Worm (Caenorhabditis elegans) whole organism, late embryonic: ENCODE data around the gene T05H4.15.

ENCODE experiments used
- C38D4.7 ChIP-seq: fragments of 200-800 bp; sonication (Bioruptor generic); optimal IDR thresholded peaks from 2 replicates; lab custom pipeline; 2018; ENCODE audit warnings: mild to moderate bottlenecking, missing genetic modification characterization, moderate library complexity, missing compliant biosample characterization
- F13H6.1 ChIP-seq: sonication (generic microtip); optimal IDR thresholded peaks from 2 replicates; lab custom pipeline; 2016; ENCODE audit warnings: missing genetic modification characterization, missing compliant biosample characterization
- Y22D7AL.16 ChIP-seq: sonication (generic microtip); optimal IDR thresholded peaks from 2 replicates; lab custom pipeline; 2016; ENCODE audit warnings: missing genetic modification characterization, missing compliant biosample characterization
- ahr-1 ChIP-seq: sonication (generic microtip); optimal IDR thresholded peaks from 2 replicates; lab custom pipeline; 2016; ENCODE audit warnings: missing genetic modification characterization, missing compliant biosample characterization
- ama-1 ChIP-seq: fragments of 150-350 bp; optimal IDR thresholded peaks from 2 replicates; lab custom pipeline; 2014
- ceh-14 ChIP-seq: sonication (generic microtip); optimal IDR thresholded peaks from 2 replicates; lab custom pipeline; 2016; ENCODE audit warnings: missing genotype, missing genetic modification characterization, missing compliant biosample characterization
- ceh-19 ChIP-seq: fragments of 200-800 bp; sonication (Bioruptor generic); optimal IDR thresholded peaks from 2 replicates; lab custom pipeline; 2018; ENCODE audit warnings: mild to moderate bottlenecking, missing genetic modification characterization, missing compliant biosample characterization
- ceh-31 ChIP-seq: sonication (generic microtip); optimal IDR thresholded peaks from 2 replicates; lab custom pipeline; 2016; ENCODE audit warnings: missing genetic modification characterization, missing compliant biosample characterization
- ceh-45 ChIP-seq: fragments of 200-800 bp; sonication (Bioruptor generic); IDR thresholded peaks from 2 replicates; pipeline ENCODE4 v1.3.6; 2022; ENCODE audit warnings: missing genetic modification reagents, missing genetic modification characterization, missing compliant biosample characterization
- ceh-48 ChIP-seq: sonication (generic microtip); optimal IDR thresholded peaks from 2 replicates; lab custom pipeline; 2016; ENCODE audit warnings: missing genetic modification characterization, inconsistent platforms, missing compliant biosample characterization
- ceh-6 ChIP-seq: fragments of 200-800 bp; sonication (Bioruptor generic); optimal IDR thresholded peaks from 2 replicates; lab custom pipeline; 2018; ENCODE audit warnings: mild to moderate bottlenecking, missing genetic modification characterization, missing compliant biosample characterization
- che-1 ChIP-seq: sonication (generic microtip); optimal IDR thresholded peaks from 2 replicates; lab custom pipeline; 2016; ENCODE audit warnings: mild to moderate bottlenecking, missing genetic modification characterization, missing compliant biosample characterization
- dmd-4 ChIP-seq: sonication (generic microtip); optimal IDR thresholded peaks from 2 replicates; lab custom pipeline; 2016; ENCODE audit warnings: borderline replicate concordance, missing genetic modification characterization, missing compliant biosample characterization
- dve-1 ChIP-seq: sonication (generic microtip); optimal IDR thresholded peaks from 2 replicates; lab custom pipeline; 2017; ENCODE audit warnings: antibody characterized with exemption, mild to moderate bottlenecking, missing genetic modification characterization, missing compliant biosample characterization
- elt-2 ChIP-seq: sonication (generic microtip); optimal IDR thresholded peaks from 2 replicates; lab custom pipeline; 2016; ENCODE audit warnings: missing genetic modification reagents, missing genetic modification characterization, missing compliant biosample characterization
- fax-1 ChIP-seq: sonication (generic microtip); optimal IDR thresholded peaks from 2 replicates; lab custom pipeline; 2016; ENCODE audit warnings: missing genotype, missing genetic modification characterization, missing compliant biosample characterization
- fkh-10 ChIP-seq: fragments of 150-350 bp; optimal IDR thresholded peaks from 2 replicates; lab custom pipeline; 2014; ENCODE audit warnings: missing biosample characterization, missing genetic modification reagents, missing genetic modification characterization
- fkh-6 ChIP-seq: sonication (generic microtip); optimal IDR thresholded peaks from 2 replicates; lab custom pipeline; 2016; ENCODE audit warnings: missing genetic modification characterization, missing compliant biosample characterization
- gmeb-2 ChIP-seq: sonication (generic microtip); optimal IDR thresholded peaks from 2 replicates; lab custom pipeline; 2016; ENCODE audit warnings: missing genetic modification characterization, inconsistent platforms, missing compliant biosample characterization
- hlh-13 ChIP-seq: fragments of 200-800 bp; sonication (Bioruptor generic); optimal IDR thresholded peaks from 2 replicates; lab custom pipeline; 2018; ENCODE audit warnings: mild to moderate bottlenecking, missing genetic modification characterization, missing compliant biosample characterization
- hlh-30 ChIP-seq: sonication (generic microtip); optimal IDR thresholded peaks from 2 replicates; lab custom pipeline; 2017; ENCODE audit warnings: antibody characterized with exemption, missing genetic modification characterization, missing compliant biosample characterization; ENCODE audit not compliant: insufficient read depth
- hlh-8 ChIP-seq: sonication (generic microtip); optimal IDR thresholded peaks from 2 replicates; lab custom pipeline; 2016; ENCODE audit warnings: missing genotype, missing genetic modification characterization, missing compliant biosample characterization
- madf-2 ChIP-seq: sonication (generic microtip); optimal IDR thresholded peaks from 2 replicates; lab custom pipeline; 2017; ENCODE audit warnings: missing genetic modification characterization, missing compliant biosample characterization
- mec-3 ChIP-seq: sonication (generic microtip); optimal IDR thresholded peaks from 2 replicates; lab custom pipeline; 2016; ENCODE audit warnings: borderline replicate concordance, missing genetic modification characterization, missing compliant biosample characterization
- nfya-1 ChIP-seq: sonication (generic microtip); optimal IDR thresholded peaks from 2 replicates; lab custom pipeline; 2017; ENCODE audit warnings: missing genetic modification characterization, mild to moderate bottlenecking, missing compliant biosample characterization, antibody characterized with exemption, moderate library complexity
- npax-4 ChIP-seq: sonication (generic microtip); optimal IDR thresholded peaks from 2 replicates; lab custom pipeline; 2016; ENCODE audit warnings: missing genetic modification characterization, missing compliant biosample characterization
- odd-2 ChIP-seq: sonication (generic microtip); optimal IDR thresholded peaks from 2 replicates; lab custom pipeline; 2017; ENCODE audit warnings: antibody characterized with exemption, mild to moderate bottlenecking, missing genetic modification characterization, missing compliant biosample characterization
- pag-3 ChIP-seq: sonication (generic microtip); optimal IDR thresholded peaks from 2 replicates; lab custom pipeline; 2016; ENCODE audit warnings: missing compliant biosample characterization, missing genetic modification characterization, borderline replicate concordance
- pat-9 ChIP-seq: fragments of 200-800 bp; sonication (Bioruptor generic); optimal IDR thresholded peaks from 2 replicates; lab custom pipeline; 2018; ENCODE audit warnings: mild to moderate bottlenecking, missing genetic modification characterization, moderate library complexity, missing compliant biosample characterization
- pha-4 ChIP-seq: fragments of 150-350 bp; optimal IDR thresholded peaks from 2 replicates; lab custom pipeline; 2018; ENCODE audit warnings: missing biosample characterization, missing genetic modification reagents, missing genetic modification characterization
- pqm-1 ChIP-seq: sonication (generic microtip); optimal IDR thresholded peaks from 2 replicates; lab custom pipeline; 2016; ENCODE audit warnings: missing genetic modification characterization, missing compliant biosample characterization
- pros-1 ChIP-seq: fragments of 150-350 bp; optimal IDR thresholded peaks from 2 replicates; lab custom pipeline; 2014; ENCODE audit warnings: missing biosample characterization, missing genetic modification reagents, missing genetic modification characterization
- ref-2 ChIP-seq: sonication (generic microtip); optimal IDR thresholded peaks from 2 replicates; lab custom pipeline; 2016; ENCODE audit warnings: missing genetic modification characterization, missing compliant biosample characterization
- sox-2 ChIP-seq: fragments of 200-800 bp; sonication (Bioruptor generic); IDR thresholded peaks from 2 replicates; pipeline ENCODE4 v1.3.6; 2022; ENCODE audit warnings: missing genetic modification reagents, missing genetic modification characterization, missing compliant biosample characterization
- sox-4 ChIP-seq: sonication (generic microtip); optimal IDR thresholded peaks from 2 replicates; lab custom pipeline; 2017; ENCODE audit warnings: mild to moderate bottlenecking, missing genetic modification characterization, inconsistent platforms, missing compliant biosample characterization
- tbx-2 ChIP-seq: sonication (generic microtip); optimal IDR thresholded peaks from 2 replicates; lab custom pipeline; 2016; ENCODE audit warnings: missing genetic modification characterization, missing compliant biosample characterization
- ttx-3 ChIP-seq: sonication (generic microtip); optimal IDR thresholded peaks from 2 replicates; lab custom pipeline; 2016; ENCODE audit warnings: missing genetic modification reagents, missing genetic modification characterization, missing compliant biosample characterization
- unc-3 ChIP-seq, 2 experiments: fragments of 200-800 bp in 1 of 2; sonication (Bioruptor generic) in 1 of 2; sonication (generic microtip) in 1 of 2; conservative IDR thresholded peaks in 1 of 2; optimal IDR thresholded peaks in 1 of 2; 2 replicates each; pipeline versions ENCODE4 v1.3.6 to Lab custom; 2016 to 2022; ENCODE audit warnings: missing compliant biosample characterization in 2 of 2, missing genetic modification characterization in 2 of 2, missing genetic modification reagents in 1 of 2
- unc-42 ChIP-seq: sonication (generic microtip); optimal IDR thresholded peaks from 2 replicates; lab custom pipeline; 2016; ENCODE audit warnings: missing genotype, missing genetic modification characterization, missing compliant biosample characterization
- unc-55 ChIP-seq: sonication (generic microtip); optimal IDR thresholded peaks from 2 replicates; lab custom pipeline; 2017; ENCODE audit warnings: missing biosample characterization, missing genetic modification reagents, missing genetic modification characterization
- unc-86 ChIP-seq: sonication (generic microtip); optimal IDR thresholded peaks from 2 replicates; lab custom pipeline; 2016; ENCODE audit warnings: missing genetic modification characterization, missing compliant biosample characterization
- zip-5 ChIP-seq: sonication (generic microtip); optimal IDR thresholded peaks from 2 replicates; lab custom pipeline; 2016; ENCODE audit warnings: missing genetic modification characterization, missing compliant biosample characterization

T05H4.15 gene

DNA sequence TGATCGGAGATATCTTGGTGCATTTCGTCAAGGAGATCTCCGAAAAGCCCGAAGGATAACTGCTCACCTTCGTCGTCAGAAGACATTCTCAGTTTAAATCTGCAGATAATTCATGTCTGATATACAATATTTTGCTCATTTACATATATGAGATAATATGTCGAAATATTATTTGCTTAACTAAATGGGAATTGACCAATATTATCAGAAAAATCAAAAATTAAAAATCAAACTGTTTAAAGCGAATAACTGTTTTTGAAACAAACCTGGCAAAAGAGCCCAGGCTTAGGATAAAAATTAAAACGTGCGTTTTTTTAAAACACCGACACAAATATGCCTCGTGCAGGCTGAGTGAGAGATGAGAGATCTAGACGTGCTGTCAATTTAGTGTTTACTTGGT is at the start of gene T05H4.15:
Gene T05H4.15, minus strand, starts transcription at position 101 of the 400 bp plus-strand sequence.
- TF ChIP-seq ref-2 (tag; lab: Kevin White, UChicago) (no peak), madf-2 (tag; lab: Kevin White, UChicago) (no peak), sox-2 (GFP tag; lab: Robert Waterston, UW) (no peak), nfya-1 (tag; lab: Kevin White, UChicago) (no peak), hlh-13 (GFP tag; lab: Kevin White, UChicago) (no peak), che-1 (tag; lab: Kevin White, UChicago) (no peak), F13H6.1 (tag; lab: Kevin White, UChicago) (no peak), fax-1 (tag; lab: Kevin White, UChicago) (no peak), dmd-4 (tag; lab: Kevin White, UChicago) (no peak), C38D4.7 (GFP tag; lab: Kevin White, UChicago) (no peak), gmeb-2 (tag; lab: Kevin White, UChicago) (no peak), ceh-6 (GFP tag; lab: Kevin White, UChicago) (no peak), elt-2 (tag; lab: Kevin White, UChicago) (no peak), ceh-14 (tag; lab: Kevin White, UChicago) (no peak), ceh-48 (tag; lab: Kevin White, UChicago) (no peak), ceh-31 (tag; lab: Kevin White, UChicago) (no peak), unc-3 (GFP tag; conservative IDR thresholded peaks at IDR 0.05; lab: Robert Waterston, UW) (no peak), unc-3 (tag; optimal IDR thresholded peaks at IDR 0.05; lab: Kevin White, UChicago) (no peak), pros-1 (no peak)

DNA sequence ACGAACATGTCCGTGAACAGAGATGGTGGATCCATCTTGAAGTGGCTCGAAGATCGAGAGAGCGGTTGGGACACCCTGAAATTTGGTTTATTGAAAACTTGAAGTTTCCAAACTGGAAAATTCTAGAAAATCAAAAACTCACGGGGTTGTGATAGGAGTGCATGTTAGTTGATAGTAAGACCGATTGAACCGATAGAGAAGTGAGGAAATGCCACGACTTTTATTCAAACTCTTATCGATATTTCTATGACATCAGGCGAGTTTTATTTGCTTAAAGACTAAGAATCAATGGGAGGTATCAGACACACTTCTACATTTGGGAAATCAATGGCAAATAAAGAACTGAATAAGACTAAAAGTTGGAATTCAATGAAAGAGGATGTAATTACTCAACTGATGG is 47.3 kb upstream of the T05H4.15 start, which contains the start of gene lec-10:
Gene lec-10, minus strand, starts transcription at position 272 of the 400 bp plus-strand sequence.
- TF ChIP-seq ttx-3 (tag; lab: Kevin White, UChicago) (no peak), elt-2 (tag; lab: Kevin White, UChicago) (peak; percentile 61)

DNA sequence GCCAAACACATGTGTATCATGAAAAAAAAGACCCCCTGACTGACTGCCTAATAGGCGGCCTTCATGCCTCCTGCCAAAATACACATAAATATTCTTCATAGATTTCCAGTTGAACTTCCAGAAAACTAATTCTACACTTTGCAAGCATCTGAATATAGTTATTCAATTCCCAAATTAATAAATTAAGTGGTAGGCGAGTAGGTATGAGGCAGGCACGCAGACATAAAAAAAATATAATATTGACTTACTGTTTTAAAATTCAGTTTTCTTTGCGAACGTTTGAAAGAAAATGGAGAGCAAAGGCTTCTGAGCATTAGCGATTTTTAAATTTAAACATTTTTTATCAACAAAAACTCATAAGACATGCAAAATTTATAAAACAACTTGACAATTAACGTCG is 46.4 kb upstream of the T05H4.15 start:
- TF ChIP-seq Y22D7AL.16 (tag; lab: Kevin White, UChicago) (no peak), hlh-8 (tag; lab: Kevin White, UChicago) (no peak), elt-2 (tag; lab: Kevin White, UChicago) (no peak), sox-4 (tag; lab: Kevin White, UChicago) (no peak), ceh-31 (tag; lab: Kevin White, UChicago) (no peak), ama-1 (lab: Kevin White, UChicago) (no peak), zip-5 (no peak), odd-2 (tag; lab: Kevin White, UChicago) (no peak), pag-3 (tag; lab: Kevin White, UChicago) (no peak), hlh-13 (GFP tag; lab: Kevin White, UChicago) (no peak), fkh-6 (tag; lab: Kevin White, UChicago) (no peak), npax-4 (tag; lab: Kevin White, UChicago) (no peak), ceh-19 (GFP tag; lab: Kevin White, UChicago) (no peak)

DNA sequence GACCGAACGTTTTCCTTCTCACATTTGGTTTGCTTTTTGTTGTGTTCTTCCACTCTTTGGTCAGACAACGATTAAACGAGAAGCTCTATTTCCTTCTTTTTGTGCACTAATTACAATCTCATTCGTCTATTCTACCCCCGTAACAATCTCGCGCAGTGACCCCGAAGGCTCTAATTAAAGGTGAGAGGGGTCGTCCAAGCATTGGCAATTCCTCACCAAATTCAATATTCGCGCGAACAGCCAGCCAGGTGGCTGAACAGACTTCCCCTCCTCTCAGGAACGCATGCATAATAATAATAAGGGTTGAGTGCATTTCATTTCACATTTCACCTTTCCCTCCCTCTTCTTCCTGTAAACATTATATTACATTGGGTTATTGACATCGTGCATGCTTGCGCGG is 43.6 kb upstream of the T05H4.15 start:
- TF ChIP-seq ceh-31 (tag; lab: Kevin White, UChicago) (peak; percentile 62), tbx-2 (tag; lab: Kevin White, UChicago) (peak; percentile 45), unc-42 (tag; lab: Kevin White, UChicago) (peak; percentile 6), gmeb-2 (tag; lab: Kevin White, UChicago) (no peak), dve-1 (tag; lab: Kevin White, UChicago) (no peak), ref-2 (tag; lab: Kevin White, UChicago) (peak; percentile 14)

DNA sequence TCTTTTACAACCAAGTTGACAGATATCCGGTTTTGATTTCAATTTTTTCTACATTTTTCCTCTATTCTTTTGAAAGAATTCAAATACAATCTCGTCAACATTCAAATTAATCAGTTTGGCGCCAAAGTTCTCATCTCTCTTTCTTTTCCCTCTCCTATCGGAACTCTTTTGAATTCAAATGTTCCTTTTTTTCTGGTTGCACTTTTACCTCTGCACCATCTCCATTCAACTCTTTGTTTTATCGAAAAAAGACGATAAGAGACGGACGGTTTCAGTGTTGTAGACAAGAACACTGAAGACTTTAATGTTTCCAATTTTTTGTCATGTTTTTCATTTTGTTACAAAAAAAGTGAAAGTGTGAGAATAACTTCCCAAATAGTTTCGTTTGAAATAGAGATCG is 34.5 kb upstream of the T05H4.15 start:
- TF ChIP-seq ahr-1 (tag; lab: Kevin White, UChicago) (no peak), pqm-1 (no peak), ttx-3 (tag; lab: Kevin White, UChicago) (no peak), fax-1 (tag; lab: Kevin White, UChicago) (no peak), unc-86 (tag; lab: Kevin White, UChicago) (no peak), fkh-10 (no peak), pag-3 (tag; lab: Kevin White, UChicago) (no peak), pha-4 (tag; lab: Kevin White, UChicago) (no peak), unc-55 (GFP tag; lab: Kevin White, UChicago) (no peak), mec-3 (tag; lab: Kevin White, UChicago) (no peak), che-1 (tag; lab: Kevin White, UChicago) (no peak), ceh-48 (tag; lab: Kevin White, UChicago) (no peak), hlh-30 (no peak), ref-2 (tag; lab: Kevin White, UChicago) (no peak), dmd-4 (tag; lab: Kevin White, UChicago) (no peak), pat-9 (tag; lab: Kevin White, UChicago) (no peak), ceh-45 (no peak)
